Worm (Caenorhabditis elegans): ENCODE measurements around the gene Y45F10C.4.
A peak's percentile ranks its signal among the peaks of the same experiment; 100 is the strongest.

Y45F10C.4 gene

DNA sequence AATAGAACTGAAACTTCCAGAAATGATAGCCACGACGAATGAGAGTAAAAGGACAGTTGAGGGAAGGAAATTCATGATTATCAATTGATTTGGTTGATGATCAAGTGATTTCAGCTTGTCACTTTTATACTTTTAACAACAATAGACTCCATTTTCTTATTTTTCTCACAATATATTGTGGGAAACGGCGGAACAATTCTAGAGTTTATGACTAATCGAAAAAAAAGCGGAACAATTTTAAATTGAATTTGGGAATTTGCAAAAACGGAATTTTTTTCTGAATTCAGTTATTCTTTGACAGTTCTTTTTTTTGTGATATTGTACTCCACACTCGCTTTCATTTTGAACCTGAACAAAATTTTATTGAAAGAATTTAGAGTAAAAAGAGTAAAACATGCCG is at the start of gene Y45F10C.4:
Gene Y45F10C.4 (minus strand): TSS at position 101 of the 400 bp plus-strand sequence.
- TF ChIP-seq unc-39 (tag; optimal IDR thresholded peaks at IDR 0.05) (no peak), lin-11 (tag; optimal IDR thresholded peaks at IDR 0.05) (no peak), ceh-82 (tag; optimal IDR thresholded peaks at IDR 0.05) (no peak), nhr-77 (tag; optimal IDR thresholded peaks at IDR 0.05) (no peak), dmd-4 (tag; optimal IDR thresholded peaks at IDR 0.05) (no peak), lin-39 (tag; optimal IDR thresholded peaks at IDR 0.05) (no peak)

DNA sequence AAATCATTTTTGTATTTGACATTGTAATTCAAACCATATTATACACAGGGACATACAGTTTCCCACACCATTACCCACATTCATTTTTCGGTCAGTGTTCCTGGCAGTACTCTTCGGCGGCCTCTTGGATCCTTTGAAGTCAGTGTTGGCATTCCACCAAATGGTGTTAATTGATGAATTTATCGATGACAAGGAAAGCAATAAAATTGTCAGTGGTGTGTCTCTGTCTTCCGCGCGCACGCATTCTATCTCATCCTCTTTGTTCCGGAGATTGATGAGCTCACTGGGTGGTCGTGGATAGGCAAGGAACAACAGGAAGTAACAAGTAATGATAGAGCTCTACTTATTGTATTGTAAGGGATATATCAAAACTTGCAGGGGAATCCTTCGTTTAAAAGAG is 46.4 kb upstream of the Y45F10C.4 start:
- TF ChIP-seq crh-2 (tag; optimal IDR thresholded peaks at IDR 0.05) (no peak), R02D3.7 (tag; optimal IDR thresholded peaks at IDR 0.05) (no peak)

DNA sequence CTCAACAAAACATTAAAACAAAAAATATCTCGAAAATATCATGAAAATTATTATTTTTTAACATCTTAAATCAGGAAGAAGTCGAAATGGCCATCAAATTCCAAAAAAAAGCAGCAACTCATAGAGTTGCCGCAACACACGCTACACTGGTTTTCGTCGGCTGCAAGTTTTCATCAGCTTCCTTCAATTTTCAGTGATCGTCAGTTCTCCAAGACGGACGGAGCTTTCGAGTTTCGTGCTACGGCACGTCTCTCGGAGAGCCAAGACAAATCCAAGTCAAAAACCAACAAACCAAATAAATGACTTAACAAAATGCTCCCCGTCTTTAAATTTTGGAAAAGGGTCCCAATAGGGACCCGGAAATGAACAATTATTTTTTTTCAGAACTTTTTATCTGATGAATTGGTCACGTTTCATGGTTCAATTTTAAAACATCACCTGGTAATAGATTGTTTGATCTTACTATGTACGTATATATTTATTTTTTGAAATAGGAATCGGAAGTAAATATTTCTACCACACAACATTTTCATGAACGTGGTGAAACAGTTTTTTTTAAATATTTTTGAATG is 45.2 kb upstream of the Y45F10C.4 start:
- TF ChIP-seq lin-39 (tag; optimal IDR thresholded peaks at IDR 0.05) (no peak), ama-1 (optimal IDR thresholded peaks at IDR 0.05) (no peak), lin-13 (GFP tag; optimal IDR thresholded peaks at IDR 0.05) (no peak), ceh-82 (tag; optimal IDR thresholded peaks at IDR 0.05) (no peak), ztf-1 (GFP tag; conservative IDR thresholded peaks at IDR 0.05) (no peak), peb-1 (tag; optimal IDR thresholded peaks at IDR 0.05) (no peak), sma-3 (GFP tag; optimal IDR thresholded peaks at IDR 0.05) (no peak), zag-1 (tag; optimal IDR thresholded peaks at IDR 0.05) (no peak)

DNA sequence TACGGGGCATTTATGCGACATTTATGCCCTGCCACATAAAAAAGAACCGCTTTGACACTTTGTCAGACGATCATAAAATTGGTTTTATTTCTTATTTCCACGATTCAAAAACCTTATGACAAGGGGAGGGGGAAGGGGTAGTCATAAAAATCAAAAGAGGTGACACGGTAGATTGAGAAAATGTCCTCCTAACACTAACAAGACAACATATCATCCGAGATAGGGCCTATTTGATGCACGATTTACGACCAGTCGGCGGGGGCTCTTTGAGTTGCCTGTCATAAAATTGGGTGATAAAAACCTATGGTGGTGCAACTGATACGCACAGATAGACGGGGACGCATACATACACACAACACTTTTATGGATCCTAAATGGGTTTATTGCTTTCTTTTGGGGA is 43.9 kb upstream of the Y45F10C.4 start:
- peak; percentile 48 for TF ChIP-seq nhr-129 (tag; optimal IDR thresholded peaks at IDR 0.05)
- TF ChIP-seq crh-2 (tag; optimal IDR thresholded peaks at IDR 0.05), result peak; percentile 64
- peak; percentile 60 for TF ChIP-seq fos-1 (tag; optimal IDR thresholded peaks at IDR 0.05)
- TF ChIP-seq nhr-12 (tag; optimal IDR thresholded peaks at IDR 0.05), result no peak
- TF ChIP-seq nhr-77 (tag; optimal IDR thresholded peaks at IDR 0.05), result no peak
- TF ChIP-seq ceh-16 (tag; optimal IDR thresholded peaks at IDR 0.05), result no peak
- no peak for TF ChIP-seq peb-1 (tag; optimal IDR thresholded peaks at IDR 0.05)
- TF ChIP-seq F13H6.1 (tag; optimal IDR thresholded peaks at IDR 0.05), result peak; percentile 40
- TF ChIP-seq gmeb-1 (tag; optimal IDR thresholded peaks at IDR 0.05), result peak; percentile 21
- no peak for TF ChIP-seq dmd-4 (tag; optimal IDR thresholded peaks at IDR 0.05)
- no peak for TF ChIP-seq lin-13 (GFP tag; optimal IDR thresholded peaks at IDR 0.05)
- no peak for TF ChIP-seq lin-39 (tag; optimal IDR thresholded peaks at IDR 0.05)
- TF ChIP-seq egl-27 (tag; optimal IDR thresholded peaks at IDR 0.05), result no peak
- TF ChIP-seq nhr-10 (tag; optimal IDR thresholded peaks at IDR 0.05), result no peak
- TF ChIP-seq sma-3 (GFP tag; optimal IDR thresholded peaks at IDR 0.05), result peak; percentile 8

DNA sequence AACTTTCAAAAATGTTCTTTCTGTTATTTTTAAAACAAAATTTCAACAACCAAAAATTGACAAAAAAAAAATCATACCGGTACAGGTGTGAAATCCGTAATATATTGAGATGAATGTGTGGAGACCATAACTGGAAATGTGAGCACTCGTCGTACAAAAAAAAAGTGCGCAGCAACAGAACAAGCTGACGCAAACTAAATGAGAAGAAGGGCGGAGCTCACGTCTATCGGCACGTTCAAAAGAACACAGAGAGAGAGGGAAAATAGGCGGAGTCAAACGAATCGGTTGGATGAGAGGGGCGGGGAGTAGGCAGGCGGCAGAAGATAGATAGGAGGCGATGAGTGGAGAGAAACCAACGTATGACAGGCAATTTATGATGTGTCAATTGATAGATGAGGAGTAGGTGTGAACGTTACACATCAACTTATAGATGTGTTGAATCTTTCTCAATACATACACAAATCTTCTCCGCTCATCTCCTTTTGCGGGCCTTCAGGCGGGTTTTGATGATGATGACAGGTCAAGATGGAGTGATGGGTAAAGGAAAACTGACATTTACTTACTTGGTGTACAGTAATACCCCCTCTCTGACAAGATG is 39.9 kb upstream of the Y45F10C.4 start, which contains the start of gene tlp-1:
Gene tlp-1 (minus strand): TSS at position 255 of the 598 bp plus-strand sequence.
- TF ChIP-seq sma-3 (GFP tag; optimal IDR thresholded peaks at IDR 0.05) (peak; percentile 65), ceh-16 (tag; optimal IDR thresholded peaks at IDR 0.05) (peak; percentile 99), ama-1 (optimal IDR thresholded peaks at IDR 0.05) (peak; percentile 61), lin-11 (tag; optimal IDR thresholded peaks at IDR 0.05) (no peak), ceh-82 (tag; optimal IDR thresholded peaks at IDR 0.05) (no peak), alr-1 (tag; optimal IDR thresholded peaks at IDR 0.05) (no peak), lin-39 (tag; optimal IDR thresholded peaks at IDR 0.05) (peak; percentile 79), Y55F3AM.14 (GFP tag; optimal IDR thresholded peaks at IDR 0.05) (no peak), unc-39 (tag; optimal IDR thresholded peaks at IDR 0.05) (no peak), egl-27 (tag; optimal IDR thresholded peaks at IDR 0.05) (peak; percentile 60), fos-1 (tag; optimal IDR thresholded peaks at IDR 0.05) (peak; percentile 63), skn-1 (tag; optimal IDR thresholded peaks at IDR 0.05) (no peak), ZK546.5 (tag; optimal IDR thresholded peaks at IDR 0.05) (no peak), nhr-12 (tag; optimal IDR thresholded peaks at IDR 0.05) (no peak), mab-5 (tag; optimal IDR thresholded peaks at IDR 0.05) (peak; percentile 95), nhr-6 (tag; optimal IDR thresholded peaks at IDR 0.05) (no peak), unc-62 (GFP tag; optimal IDR thresholded peaks at IDR 0.05) (peak; percentile 72), unc-55 (GFP tag; optimal IDR thresholded peaks at IDR 0.05) (no peak), F13H6.1 (tag; optimal IDR thresholded peaks at IDR 0.05) (no peak), nhr-21 (tag; optimal IDR thresholded peaks at IDR 0.05) (peak; percentile 44), mdl-1 (tag; optimal IDR thresholded peaks at IDR 0.05) (no peak), elt-3 (tag; optimal IDR thresholded peaks at IDR 0.05) (no peak), blmp-1 (tag; optimal IDR thresholded peaks at IDR 0.05; ENCODE audit: insufficient read depth) (peak; percentile 74), ztf-4 (tag; optimal IDR thresholded peaks at IDR 0.05) (no peak), snpc-4 (tag; optimal IDR thresholded peaks at IDR 0.05) (no peak), nhr-23 (tag; optimal IDR thresholded peaks at IDR 0.05) (no peak), C34F6.9 (tag; optimal IDR thresholded peaks at IDR 0.05) (peak; percentile 11), ztf-1 (GFP tag; conservative IDR thresholded peaks at IDR 0.05) (no peak), R02D3.7 (tag; optimal IDR thresholded peaks at IDR 0.05) (no peak), nhr-129 (tag; optimal IDR thresholded peaks at IDR 0.05) (peak; percentile 74), nhr-25 (tag; optimal IDR thresholded peaks at IDR 0.05) (peak; percentile 63), lsy-2 (tag; optimal IDR thresholded peaks at IDR 0.05) (peak in 1 of 2 experiments; percentile 61), sma-9 (GFP tag; optimal IDR thresholded peaks at IDR 0.05) (peak; percentile 55), sma-9 (tag; optimal IDR thresholded peaks at IDR 0.05) (no peak)

All from whole organism, L2 larva.